Worm (Caenorhabditis elegans) whole organism, L3 larva: ENCODE results near the gene chil-19.

Experiments used
- ama-1 ChIP-seq: fragments of 150-350 bp; optimal IDR thresholded peaks from 2 replicates; lab custom pipeline; 2018
- nhr-237 ChIP-seq: fragments of 150-350 bp; optimal IDR thresholded peaks from 2 replicates; lab custom pipeline; 2014; ENCODE audit warnings: missing biosample characterization, missing genetic modification characterization
- tbx-2 ChIP-seq: sonication (generic microtip); optimal IDR thresholded peaks from 2 replicates; lab custom pipeline; 2016; ENCODE audit warnings: mild to moderate bottlenecking, missing genetic modification characterization, missing compliant biosample characterization
- ztf-11 ChIP-seq: fragments of 150-350 bp; optimal IDR thresholded peaks from 2 replicates; lab custom pipeline; 2014; ENCODE audit warnings: missing biosample characterization, missing genetic modification characterization

DNA sequence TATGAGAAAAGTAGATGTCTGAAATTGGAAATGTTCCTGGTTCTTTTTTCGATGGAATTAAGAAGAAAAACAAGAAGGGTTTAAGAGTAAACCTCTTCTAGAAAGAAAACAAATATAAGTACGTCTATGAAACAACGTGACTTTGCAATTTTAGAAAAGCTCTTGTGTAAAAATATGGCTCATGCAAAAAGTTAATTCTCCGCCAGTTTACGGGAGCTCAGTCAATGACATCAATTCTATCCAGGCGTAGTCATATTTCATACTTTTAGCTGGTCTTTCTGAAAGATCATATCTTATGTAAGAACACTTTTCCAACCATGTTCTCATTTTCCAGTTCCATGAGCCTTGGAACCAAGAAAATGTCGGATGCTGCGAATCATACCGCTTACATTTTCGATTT, 35.7 kb upstream of the chil-19 start:
- no peak for TF ChIP-seq ama-1 (lab: Kevin White, UChicago)
- TF ChIP-seq tbx-2 = no peak
- TF ChIP-seq ztf-11 (tag; lab: Kevin White, UChicago) = no peak
- no peak for TF ChIP-seq nhr-237 (tag; lab: Kevin White, UChicago)
